Worm (Caenorhabditis elegans) whole organism, L4/young adult: ENCODE measurements around the gene irld-22.

Source experiments
- W03F9.2 ChIP-seq: fragments of 150-350 bp; optimal IDR thresholded peaks from 2 replicates; lab custom pipeline; 2014; ENCODE audit warnings: missing biosample characterization, missing genetic modification characterization
- dao-5 ChIP-seq: sonication (generic microtip); optimal IDR thresholded peaks from 2 replicates; lab custom pipeline; 2016; ENCODE audit warnings: missing genotype, missing genetic modification characterization, moderate library complexity, missing compliant biosample characterization
- him-1 ChIP-seq: sonication (generic microtip); optimal IDR thresholded peaks from 2 replicates; lab custom pipeline; 2016; ENCODE audit warnings: missing genotype, missing genetic modification reagents, missing genetic modification characterization, missing compliant biosample characterization

- no peak for TF ChIP-seq him-1 (tag; lab: Kevin White, UChicago)
- TF ChIP-seq dao-5 (tag; lab: Kevin White, UChicago), result no peak
- no peak for TF ChIP-seq W03F9.2
Observed at ce11 chrV:3877242-3877641, 22.8 kb downstream of the irld-22 start.
